Worm (Caenorhabditis elegans): ENCODE measurements around the gene ora-1.

Gene ora-1

ce11 chrIV:8013849-8014248, 36.2 kb downstream of the ora-1 start, which contains the start of gene C26B2.8:
TSS of gene C26B2.8 (plus strand) at chrIV:8014149.
- TF ChIP-seq hlh-13 (GFP tag; optimal IDR thresholded peaks at IDR 0.05) (no peak), ceh-31 (tag; optimal IDR thresholded peaks at IDR 0.05) (no peak), fkh-10 (GFP tag; optimal IDR thresholded peaks at IDR 0.05) (no peak), ceh-45 (GFP tag; IDR thresholded peaks at IDR 0.05) (no peak), ceh-14 (tag; optimal IDR thresholded peaks at IDR 0.05) (no peak), ceh-18 (tag; optimal IDR thresholded peaks at IDR 0.05) (no peak), pqm-1 (tag; optimal IDR thresholded peaks at IDR 0.05) (no peak), ceh-48 (tag; optimal IDR thresholded peaks at IDR 0.05) (no peak), unc-42 (tag; optimal IDR thresholded peaks at IDR 0.05) (no peak), ceh-30 (tag; optimal IDR thresholded peaks at IDR 0.05) (no peak), tbx-2 (tag; optimal IDR thresholded peaks at IDR 0.05) (no peak), unc-3 (GFP tag; conservative IDR thresholded peaks at IDR 0.05) (no peak), unc-3 (tag; optimal IDR thresholded peaks at IDR 0.05) (no peak), elt-4 (tag; optimal IDR thresholded peaks at IDR 0.05) (no peak)

ce11 chrIV:8015726-8016312, 38.1 kb downstream of the ora-1 start, which contains the start of gene C26B2.7:
TSS of gene C26B2.7 (plus strand) at chrIV:8016274.
- TF ChIP-seq F13H6.1 (tag; optimal IDR thresholded peaks at IDR 0.05): peak; percentile 90
- TF ChIP-seq tbx-2 (tag; optimal IDR thresholded peaks at IDR 0.05): peak; percentile 95
- peak; percentile 93 for TF ChIP-seq mec-3 (tag; optimal IDR thresholded peaks at IDR 0.05; ENCODE audit: borderline replicate concordance)
- peak; percentile 59; the same call in 1 of the 2 replicates for TF ChIP-seq ceh-45 (GFP tag; IDR thresholded peaks at IDR 0.05)
- peak; percentile 31 for TF ChIP-seq hlh-13 (GFP tag; optimal IDR thresholded peaks at IDR 0.05)
- peak; percentile 85 for TF ChIP-seq rnt-1 (tag; optimal IDR thresholded peaks at IDR 0.05)
- peak; percentile 20 for TF ChIP-seq ztf-16 (tag; optimal IDR thresholded peaks at IDR 0.05)
- peak; percentile 31 for TF ChIP-seq sdc-2 (tag; optimal IDR thresholded peaks at IDR 0.05)
- TF ChIP-seq hlh-8 (tag; optimal IDR thresholded peaks at IDR 0.05): peak; percentile 88
- TF ChIP-seq pqm-1 (tag; optimal IDR thresholded peaks at IDR 0.05): peak; percentile 66
- peak; percentile 67 for TF ChIP-seq unc-3 (GFP tag; conservative IDR thresholded peaks at IDR 0.05)
- TF ChIP-seq unc-3 (tag; optimal IDR thresholded peaks at IDR 0.05): peak; percentile 3
- peak; percentile 98 for TF ChIP-seq ceh-31 (tag; optimal IDR thresholded peaks at IDR 0.05)
- TF ChIP-seq ref-2 (tag; optimal IDR thresholded peaks at IDR 0.05): peak; percentile 92
- peak; percentile 6 for TF ChIP-seq pha-2 (tag; optimal IDR thresholded peaks at IDR 0.05)
- peak; percentile 96 for TF ChIP-seq ceh-14 (tag; optimal IDR thresholded peaks at IDR 0.05)
- TF ChIP-seq unc-86 (tag; optimal IDR thresholded peaks at IDR 0.05): peak; percentile 30
- TF ChIP-seq syd-9 (tag; optimal IDR thresholded peaks at IDR 0.05): peak; percentile 40
- TF ChIP-seq dmd-4 (tag; optimal IDR thresholded peaks at IDR 0.05; ENCODE audit: borderline replicate concordance): peak; percentile 76
- TF ChIP-seq ets-4 (tag; optimal IDR thresholded peaks at IDR 0.05): peak; percentile 87
- TF ChIP-seq C08G9.2 (tag; optimal IDR thresholded peaks at IDR 0.05): peak; percentile 91
- peak; percentile 58 for TF ChIP-seq ceh-18 (tag; optimal IDR thresholded peaks at IDR 0.05)
- peak; percentile 80 for TF ChIP-seq tbx-7 (tag; optimal IDR thresholded peaks at IDR 0.05)
- peak; percentile 56 for TF ChIP-seq elt-2 (tag; optimal IDR thresholded peaks at IDR 0.05)
- TF ChIP-seq hlh-6 (tag; optimal IDR thresholded peaks at IDR 0.05): peak; percentile 64
- 0 out of 2 replicates have a peak, but pooled peaks have one; percentile 11 for TF ChIP-seq sox-2 (GFP tag; IDR thresholded peaks at IDR 0.05)
- TF ChIP-seq unc-42 (tag; optimal IDR thresholded peaks at IDR 0.05): peak; percentile 81
- TF ChIP-seq pag-3 (tag; optimal IDR thresholded peaks at IDR 0.05; ENCODE audit: borderline replicate concordance): peak; percentile 82
- TF ChIP-seq ahr-1 (tag; optimal IDR thresholded peaks at IDR 0.05): peak; percentile 43
- TF ChIP-seq ceh-34 (tag; optimal IDR thresholded peaks at IDR 0.05): peak; percentile 74
- peak; percentile 4 for TF ChIP-seq madf-2 (tag; optimal IDR thresholded peaks at IDR 0.05)
- peak; percentile 76 for TF ChIP-seq zip-5 (tag; optimal IDR thresholded peaks at IDR 0.05)
- peak; percentile 90 for TF ChIP-seq lim-6 (tag; optimal IDR thresholded peaks at IDR 0.05)
- TF ChIP-seq fax-1 (tag; optimal IDR thresholded peaks at IDR 0.05): peak; percentile 86
- TF ChIP-seq ceh-2 (tag; optimal IDR thresholded peaks at IDR 0.05): peak; percentile 84
- TF ChIP-seq ceh-19 (GFP tag; optimal IDR thresholded peaks at IDR 0.05): peak; percentile 70
